Worm (Caenorhabditis elegans) whole organism, L4/young adult: ENCODE data around the gene K09H11.11.

Source experiments
- W03F9.2 ChIP-seq: fragments of 150-350 bp; optimal IDR thresholded peaks from 2 replicates; lab custom pipeline; 2014; ENCODE audit warnings: missing biosample characterization, missing genetic modification characterization
- him-1 ChIP-seq: sonication (generic microtip); optimal IDR thresholded peaks from 2 replicates; lab custom pipeline; 2016; ENCODE audit warnings: missing genotype, missing genetic modification reagents, missing genetic modification characterization, missing compliant biosample characterization

DNA sequence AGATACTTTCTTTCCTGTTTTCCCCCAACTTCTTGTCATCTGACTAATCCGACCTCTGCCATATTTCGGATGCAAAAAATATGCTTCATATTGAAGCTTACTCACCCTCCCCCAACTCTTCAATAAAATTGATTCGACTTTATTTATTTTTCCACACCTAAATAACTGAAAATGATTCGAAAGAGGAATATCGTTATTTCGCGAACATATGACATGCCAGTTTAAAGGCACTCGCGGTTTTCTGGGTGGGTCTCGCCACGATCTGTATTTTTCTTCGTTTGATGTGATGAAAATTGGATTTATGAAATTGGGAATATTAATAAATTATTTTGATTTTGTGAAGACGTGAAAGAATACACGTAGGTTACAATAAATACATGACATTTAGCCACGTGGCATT, 16.6 kb upstream of the K09H11.11 start, which contains the start of gene F44E7.3:
- TF ChIP-seq him-1 (no peak), W03F9.2 (no peak)
